Worm (Caenorhabditis elegans): ENCODE results near the gene tth-1.

ce11 chrX:8440001-8440735 lies 16.6 kb upstream of the tth-1 start:
- TF ChIP-seq R02D3.7 (tag; optimal IDR thresholded peaks at IDR 0.05): no peak
- no peak for TF ChIP-seq zfp-3 (GFP tag; conservative IDR thresholded peaks at IDR 0.05)
- no peak for TF ChIP-seq nhr-76 (tag; optimal IDR thresholded peaks at IDR 0.05)
- TF ChIP-seq madf-5 (GFP tag; IDR thresholded peaks at IDR 0.05): no peak
- TF ChIP-seq sdz-12 (GFP tag; optimal IDR thresholded peaks at IDR 0.05): no peak
- TF ChIP-seq zip-11 (GFP tag; IDR thresholded peaks at IDR 0.05): no peak
- TF ChIP-seq dpl-1 (GFP tag; optimal IDR thresholded peaks at IDR 0.05): no peak
- no peak for TF ChIP-seq nhr-42 (GFP tag; IDR thresholded peaks at IDR 0.05)
